Worm (Caenorhabditis elegans): ENCODE measurements around the gene nlp-22.

Gene nlp-22

ce11 chrX:2359797-2360196 lies 17.9 kb upstream of the nlp-22 start, which contains the start of gene lgc-40:
TSS of gene lgc-40 (plus strand) at chrX:2360097.
- TF ChIP-seq ceh-36 (tag; optimal IDR thresholded peaks at IDR 0.05) (no peak), hmbx-1 (tag; optimal IDR thresholded peaks at IDR 0.05) (no peak)

ce11 chrX:2352929-2353328 lies 11.0 kb upstream of the nlp-22 start:
- no peak for TF ChIP-seq hmbx-1 (tag; optimal IDR thresholded peaks at IDR 0.05)

- no peak for TF ChIP-seq tbx-11 (GFP tag; IDR thresholded peaks at IDR 0.05)
- no peak for TF ChIP-seq ceh-36 (tag; optimal IDR thresholded peaks at IDR 0.05)
- TF ChIP-seq tra-4 (tag; optimal IDR thresholded peaks at IDR 0.05), result no peak
- no peak for TF ChIP-seq hmg-4 (GFP tag; optimal IDR thresholded peaks at IDR 0.05)
- TF ChIP-seq tbx-37 (GFP tag; conservative IDR thresholded peaks at IDR 0.05), result no peak
- TF ChIP-seq B0310.2 (tag; optimal IDR thresholded peaks at IDR 0.05), result no peak
- TF ChIP-seq ceh-13 (GFP tag; optimal IDR thresholded peaks at IDR 0.05), result no peak
- no peak for TF ChIP-seq scrt-1 (GFP tag; IDR thresholded peaks at IDR 0.05)
- TF ChIP-seq flt-1 (GFP tag; IDR thresholded peaks at IDR 0.05), result no peak
- TF ChIP-seq F13C5.2 (tag; optimal IDR thresholded peaks at IDR 0.05), result no peak
- no peak for TF ChIP-seq ama-1 (optimal IDR thresholded peaks at IDR 0.05)
- TF ChIP-seq sea-1 (GFP tag; conservative IDR thresholded peaks at IDR 0.05), result no peak
- no peak for TF ChIP-seq aly-1 (tag; optimal IDR thresholded peaks at IDR 0.05)
- no peak for TF ChIP-seq ets-7 (tag; optimal IDR thresholded peaks at IDR 0.05)
- TF ChIP-seq hmbx-1 (tag; optimal IDR thresholded peaks at IDR 0.05), result no peak
- TF ChIP-seq hnd-1 (tag; optimal IDR thresholded peaks at IDR 0.05), result no peak
- no peak for TF ChIP-seq pes-1 (GFP tag; IDR thresholded peaks at IDR 0.05)
Observed at ce11 chrX:2347962-2348361, 6.1 kb upstream of the nlp-22 start.

- no peak for TF ChIP-seq ama-1 (optimal IDR thresholded peaks at IDR 0.05)
- TF ChIP-seq F13C5.2 (tag; optimal IDR thresholded peaks at IDR 0.05), result no peak
- TF ChIP-seq tbx-11 (GFP tag; IDR thresholded peaks at IDR 0.05), result no peak
- TF ChIP-seq tra-4 (tag; optimal IDR thresholded peaks at IDR 0.05), result no peak
- TF ChIP-seq sea-1 (GFP tag; conservative IDR thresholded peaks at IDR 0.05), result no peak
- TF ChIP-seq ets-7 (tag; optimal IDR thresholded peaks at IDR 0.05), result no peak
- no peak for TF ChIP-seq aly-1 (tag; optimal IDR thresholded peaks at IDR 0.05)
- no peak for TF ChIP-seq tbx-37 (GFP tag; conservative IDR thresholded peaks at IDR 0.05)
- no peak for TF ChIP-seq scrt-1 (GFP tag; IDR thresholded peaks at IDR 0.05)
- TF ChIP-seq ceh-13 (GFP tag; optimal IDR thresholded peaks at IDR 0.05), result no peak
- no peak for TF ChIP-seq B0310.2 (tag; optimal IDR thresholded peaks at IDR 0.05)
- no peak for TF ChIP-seq hmg-4 (GFP tag; optimal IDR thresholded peaks at IDR 0.05)
Observed at ce11 chrX:2344666-2345065, 2.8 kb upstream of the nlp-22 start, which contains the start of gene nlp-2. TSS of gene nlp-2 (minus strand) at chrX:2344766.

ce11 chrX:2344104-2344503 lies 2.2 kb upstream of the nlp-22 start:
- no peak for TF ChIP-seq F13C5.2 (tag; optimal IDR thresholded peaks at IDR 0.05)

ce11 chrX:2342859-2343258 lies 970 bp upstream of the nlp-22 start, which contains the start of gene nlp-23:
TSS of gene nlp-23 (minus strand) at chrX:2342959.
- TF ChIP-seq tra-4 (tag; optimal IDR thresholded peaks at IDR 0.05) (no peak), scrt-1 (GFP tag; IDR thresholded peaks at IDR 0.05) (no peak), sea-1 (GFP tag; conservative IDR thresholded peaks at IDR 0.05) (no peak), ceh-13 (GFP tag; optimal IDR thresholded peaks at IDR 0.05) (no peak), aly-1 (tag; optimal IDR thresholded peaks at IDR 0.05) (no peak), pes-1 (GFP tag; IDR thresholded peaks at IDR 0.05) (no peak), tbx-11 (GFP tag; IDR thresholded peaks at IDR 0.05) (no peak), ceh-36 (tag; optimal IDR thresholded peaks at IDR 0.05) (no peak), B0310.2 (tag; optimal IDR thresholded peaks at IDR 0.05) (no peak), ets-7 (tag; optimal IDR thresholded peaks at IDR 0.05) (no peak), F13C5.2 (tag; optimal IDR thresholded peaks at IDR 0.05) (no peak), hnd-1 (tag; optimal IDR thresholded peaks at IDR 0.05) (no peak), tbx-37 (GFP tag; conservative IDR thresholded peaks at IDR 0.05) (no peak), hmg-4 (GFP tag; optimal IDR thresholded peaks at IDR 0.05) (no peak), flt-1 (GFP tag; IDR thresholded peaks at IDR 0.05) (no peak), ama-1 (optimal IDR thresholded peaks at IDR 0.05) (no peak), hmbx-1 (tag; optimal IDR thresholded peaks at IDR 0.05) (no peak)

- TF ChIP-seq tra-4 (tag; optimal IDR thresholded peaks at IDR 0.05) (no peak), ceh-13 (GFP tag; optimal IDR thresholded peaks at IDR 0.05) (no peak), flt-1 (GFP tag; IDR thresholded peaks at IDR 0.05) (no peak), hmbx-1 (tag; optimal IDR thresholded peaks at IDR 0.05) (no peak)
Observed at ce11 chrX:2338210-2338609, 3.7 kb downstream of the nlp-22 start, which contains the start of gene nlp-45. TSS of gene nlp-45 (minus strand) at chrX:2338310.

- TF ChIP-seq scrt-1 (GFP tag; IDR thresholded peaks at IDR 0.05) (no peak), flt-1 (GFP tag; IDR thresholded peaks at IDR 0.05) (no peak), F13C5.2 (tag; optimal IDR thresholded peaks at IDR 0.05) (no peak), B0310.2 (tag; optimal IDR thresholded peaks at IDR 0.05) (no peak), ceh-13 (GFP tag; optimal IDR thresholded peaks at IDR 0.05) (no peak), hnd-1 (tag; optimal IDR thresholded peaks at IDR 0.05) (no peak), hmg-4 (GFP tag; optimal IDR thresholded peaks at IDR 0.05) (no peak), ceh-36 (tag; optimal IDR thresholded peaks at IDR 0.05) (no peak), ets-7 (tag; optimal IDR thresholded peaks at IDR 0.05) (no peak), hmbx-1 (tag; optimal IDR thresholded peaks at IDR 0.05) (no peak), tra-4 (tag; optimal IDR thresholded peaks at IDR 0.05) (no peak), aly-1 (tag; optimal IDR thresholded peaks at IDR 0.05) (no peak), ama-1 (optimal IDR thresholded peaks at IDR 0.05) (no peak), pes-1 (GFP tag; IDR thresholded peaks at IDR 0.05) (no peak), tbx-37 (GFP tag; conservative IDR thresholded peaks at IDR 0.05) (no peak), tbx-11 (GFP tag; IDR thresholded peaks at IDR 0.05) (no peak), sea-1 (GFP tag; conservative IDR thresholded peaks at IDR 0.05) (no peak)
Observed at ce11 chrX:2335384-2335783, 6.5 kb downstream of the nlp-22 start, which contains the start of gene T01B6.1. TSS of gene T01B6.1 (plus strand) at chrX:2335684.

Data from whole organism, early embryonic.